Fruit fly (Drosophila melanogaster) whole organism: ENCODE measurements around the gene Cyp303a1.

Experiments used
- CG8478 ChIP-seq: fragments of >200 bp; optimal IDR thresholded peaks from 2 replicates; lab custom pipeline; 2018; ENCODE audit warnings: inconsistent platforms
- Dll ChIP-seq: fragments of >200 bp; optimal IDR thresholded peaks from 2 replicates; lab custom pipeline; 2017
- psq ChIP-seq: fragments of >200 bp; optimal IDR thresholded peaks from 2 replicates; lab custom pipeline; 2017

dm6 chr2L:16271486-16271806 lies 22.5 kb upstream of the Cyp303a1 start:
- TF ChIP-seq Dll (lab: Kevin White, UChicago) (no peak), psq (no peak), CG8478 (no peak)
